Fruit fly (Drosophila melanogaster): Measurements from ENCODE around the gene Hacd1.

Gene Hacd1

dm6 chr2L:11969424-11969823 lies 32.6 kb downstream of the Hacd1 start:
- TF ChIP-seq Rel (GFP tag; optimal IDR thresholded peaks at IDR 0.05) (no peak), Rel (tag; optimal IDR thresholded peaks at IDR 0.05) (peak; percentile 73), sv (GFP tag; optimal IDR thresholded peaks at IDR 0.05) (no peak)

DNA sequence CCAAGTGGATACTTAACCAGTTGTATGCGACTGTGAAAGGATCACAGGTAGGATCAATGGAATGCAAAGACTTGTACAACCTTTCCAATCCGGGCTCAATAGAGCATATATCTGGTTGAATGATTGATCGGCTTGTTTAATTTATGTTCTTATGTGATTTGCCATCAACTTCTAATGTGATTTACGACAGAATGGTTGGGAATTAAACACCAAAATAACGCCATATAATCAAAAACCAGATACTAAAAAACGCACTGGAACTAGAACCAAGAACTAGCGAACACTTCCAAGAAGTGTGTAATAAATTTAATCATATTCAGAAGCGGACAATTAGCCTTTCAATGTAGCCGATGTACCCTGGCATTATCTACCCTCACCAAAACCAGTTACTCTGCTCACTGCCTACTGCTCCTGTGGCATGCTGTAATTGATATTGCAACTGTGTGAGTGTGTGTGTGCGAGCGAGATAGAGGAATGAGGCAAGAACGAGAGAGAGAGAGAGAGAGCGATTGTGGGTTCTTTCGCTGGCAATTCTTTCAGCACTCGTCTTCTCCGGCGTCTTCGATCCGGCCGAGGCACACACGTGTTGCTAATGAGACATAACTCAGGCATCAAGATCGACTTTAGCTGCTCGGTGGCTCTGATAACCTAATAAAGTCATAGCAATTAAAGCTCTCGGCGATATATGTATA lies 33.3 kb downstream of the Hacd1 start:
- TF ChIP-seq jim (GFP tag; optimal IDR thresholded peaks at IDR 0.05) (no peak), sv (GFP tag; optimal IDR thresholded peaks at IDR 0.05) (no peak), Jra (GFP tag; optimal IDR thresholded peaks at IDR 0.05) (peak; percentile 25), usp (GFP tag; optimal IDR thresholded peaks at IDR 0.05) (no peak), ey (GFP tag; optimal IDR thresholded peaks at IDR 0.05) (peak; percentile 54), CG9705 (GFP tag; optimal IDR thresholded peaks at IDR 0.05) (peak; percentile 5), OdsH (GFP tag; optimal IDR thresholded peaks at IDR 0.05) (peak; percentile 9), Dfd (GFP tag; optimal IDR thresholded peaks at IDR 0.05) (no peak), foxo (GFP tag; optimal IDR thresholded peaks at IDR 0.05) (peak in 1 of 2 experiments; percentile 57), pan (optimal IDR thresholded peaks at IDR 0.05) (no peak), dmrt93B (GFP tag; optimal IDR thresholded peaks at IDR 0.05) (peak; percentile 57), Vsx2 (GFP tag; optimal IDR thresholded peaks at IDR 0.05; ENCODE audit: partially characterized antibody) (no peak), Hr83 (GFP tag; optimal IDR thresholded peaks at IDR 0.05; ENCODE audit: poor library complexity, severe bottlenecking) (no peak), lola (GFP tag; optimal IDR thresholded peaks at IDR 0.05) (no peak), HLH106 (tag; optimal IDR thresholded peaks at IDR 0.05) (peak; percentile 39), Sp1 (GFP tag; optimal IDR thresholded peaks at IDR 0.05) (peak; percentile 55), rgr (GFP tag; optimal IDR thresholded peaks at IDR 0.05) (peak; percentile 18), woc (GFP tag; optimal IDR thresholded peaks at IDR 0.05) (peak; percentile 81), dsf (GFP tag; optimal IDR thresholded peaks at IDR 0.05; ENCODE audit: borderline replicate concordance) (no peak), dl (GFP tag; optimal IDR thresholded peaks at IDR 0.05; ENCODE audit: insufficient read depth in 1 of 2, partially characterized antibody in 2 of 2) (peak in 1 of 2 experiments; percentile 15), fru (GFP tag; optimal IDR thresholded peaks at IDR 0.05) (peak; percentile 48), Dif (GFP tag; optimal IDR thresholded peaks at IDR 0.05; ENCODE audit: partially characterized antibody) (peak; percentile 37), Abd-B (GFP tag; optimal IDR thresholded peaks at IDR 0.05) (no peak), psq (GFP tag; optimal IDR thresholded peaks at IDR 0.05) (peak; percentile 44), br (GFP tag; optimal IDR thresholded peaks at IDR 0.05) (peak; percentile 39), Hnf4 (GFP tag; optimal IDR thresholded peaks at IDR 0.05) (peak; percentile 36), h (GFP tag; optimal IDR thresholded peaks at IDR 0.05) (peak; percentile 60)

- TF ChIP-seq psq (GFP tag; optimal IDR thresholded peaks at IDR 0.05) (peak; percentile 48), Hr78 (GFP tag; optimal IDR thresholded peaks at IDR 0.05) (no peak), pan (optimal IDR thresholded peaks at IDR 0.05) (no peak), GATAd (GFP tag; optimal IDR thresholded peaks at IDR 0.05) (no peak), brk (GFP tag; optimal IDR thresholded peaks at IDR 0.05) (no peak), sv (GFP tag; optimal IDR thresholded peaks at IDR 0.05) (no peak), dmrt93B (GFP tag; optimal IDR thresholded peaks at IDR 0.05) (peak; percentile 12), h (GFP tag; optimal IDR thresholded peaks at IDR 0.05) (no peak), fru (GFP tag; optimal IDR thresholded peaks at IDR 0.05) (peak; percentile 39), dl (GFP tag; optimal IDR thresholded peaks at IDR 0.05; ENCODE audit: insufficient read depth in 1 of 2, partially characterized antibody in 2 of 2) (no peak), Sp1 (GFP tag; optimal IDR thresholded peaks at IDR 0.05) (peak; percentile 26), woc (GFP tag; optimal IDR thresholded peaks at IDR 0.05) (peak; percentile 48), Dif (GFP tag; optimal IDR thresholded peaks at IDR 0.05; ENCODE audit: partially characterized antibody) (no peak), N (GFP tag; optimal IDR thresholded peaks at IDR 0.05) (no peak), jim (GFP tag; optimal IDR thresholded peaks at IDR 0.05) (no peak), Jra (GFP tag; optimal IDR thresholded peaks at IDR 0.05) (no peak), HLH106 (tag; optimal IDR thresholded peaks at IDR 0.05) (peak; percentile 41), OdsH (GFP tag; optimal IDR thresholded peaks at IDR 0.05) (no peak), Abd-B (GFP tag; optimal IDR thresholded peaks at IDR 0.05) (no peak), Hnf4 (GFP tag; optimal IDR thresholded peaks at IDR 0.05) (no peak), CG9705 (GFP tag; optimal IDR thresholded peaks at IDR 0.05) (no peak), lola (GFP tag; optimal IDR thresholded peaks at IDR 0.05) (no peak), CrebA (GFP tag; optimal IDR thresholded peaks at IDR 0.05; ENCODE audit: borderline replicate concordance) (peak; percentile 89), Rel (GFP tag; optimal IDR thresholded peaks at IDR 0.05) (peak; percentile 61), Rel (tag; optimal IDR thresholded peaks at IDR 0.05) (no peak), rgr (GFP tag; optimal IDR thresholded peaks at IDR 0.05) (no peak), foxo (GFP tag; optimal IDR thresholded peaks at IDR 0.05) (peak in 1 of 2 experiments; percentile 41), Dfd (GFP tag; optimal IDR thresholded peaks at IDR 0.05) (no peak), br (GFP tag; optimal IDR thresholded peaks at IDR 0.05) (no peak), sage (GFP tag; optimal IDR thresholded peaks at IDR 0.05) (no peak), tai (GFP tag; optimal IDR thresholded peaks at IDR 0.05) (no peak), Myc (optimal IDR thresholded peaks at IDR 0.05) (no peak), ey (GFP tag; optimal IDR thresholded peaks at IDR 0.05) (no peak), Vsx2 (GFP tag; optimal IDR thresholded peaks at IDR 0.05; ENCODE audit: partially characterized antibody) (peak; percentile 2), Hr83 (GFP tag; optimal IDR thresholded peaks at IDR 0.05; ENCODE audit: poor library complexity, severe bottlenecking) (no peak), usp (GFP tag; optimal IDR thresholded peaks at IDR 0.05) (no peak), CG32264 (GFP tag; optimal IDR thresholded peaks at IDR 0.05) (no peak)
Measured at dm6 chr2L:11965610-11966594, 36.2 kb downstream of the Hacd1 start.
